Worm (Caenorhabditis elegans) whole organism, late embryonic: ENCODE results near the gene C04G2.5.

ENCODE experiments used
- C08G9.2 ChIP-seq: sonication (generic microtip); optimal IDR thresholded peaks from 2 replicates; lab custom pipeline; 2016; ENCODE audit warnings: mild to moderate bottlenecking, missing genetic modification characterization, moderate library complexity, missing compliant biosample characterization
- K02D7.2 ChIP-seq: sonication (generic microtip); optimal IDR thresholded peaks from 2 replicates; lab custom pipeline; 2017; ENCODE audit warnings: mild to moderate bottlenecking, missing genetic modification characterization, missing compliant biosample characterization
- K09A11.1 ChIP-seq: sonication (generic microtip); optimal IDR thresholded peaks from 2 replicates; lab custom pipeline; 2017; ENCODE audit warnings: antibody characterized with exemption, mild to moderate bottlenecking, missing genetic modification characterization, missing compliant biosample characterization; ENCODE audit not compliant: insufficient read depth
- T23F11.4 ChIP-seq: fragments of 200-800 bp; sonication (Bioruptor generic); optimal IDR thresholded peaks from 2 replicates; lab custom pipeline; 2018; ENCODE audit warnings: mild to moderate bottlenecking, missing genetic modification characterization, missing compliant biosample characterization
- Y22D7AL.16 ChIP-seq: sonication (generic microtip); optimal IDR thresholded peaks from 2 replicates; lab custom pipeline; 2016; ENCODE audit warnings: missing genetic modification characterization, missing compliant biosample characterization
- ahr-1 ChIP-seq: sonication (generic microtip); optimal IDR thresholded peaks from 2 replicates; lab custom pipeline; 2016; ENCODE audit warnings: missing genetic modification characterization, missing compliant biosample characterization
- ceh-14 ChIP-seq: sonication (generic microtip); optimal IDR thresholded peaks from 2 replicates; lab custom pipeline; 2016; ENCODE audit warnings: missing genotype, missing genetic modification characterization, missing compliant biosample characterization
- ceh-18 ChIP-seq: sonication (generic microtip); optimal IDR thresholded peaks from 2 replicates; lab custom pipeline; 2016; ENCODE audit warnings: missing genetic modification characterization, missing compliant biosample characterization
- ceh-19 ChIP-seq: fragments of 200-800 bp; sonication (Bioruptor generic); optimal IDR thresholded peaks from 2 replicates; lab custom pipeline; 2018; ENCODE audit warnings: mild to moderate bottlenecking, missing genetic modification characterization, missing compliant biosample characterization
- ceh-22 ChIP-seq: sonication (generic microtip); optimal IDR thresholded peaks from 2 replicates; lab custom pipeline; 2017; ENCODE audit warnings: missing biosample characterization, missing genetic modification characterization
- ceh-34 ChIP-seq: sonication (generic microtip); optimal IDR thresholded peaks from 2 replicates; lab custom pipeline; 2016; ENCODE audit warnings: mild to moderate bottlenecking, missing genetic modification characterization, missing compliant biosample characterization
- ceh-45 ChIP-seq: fragments of 200-800 bp; sonication (Bioruptor generic); IDR thresholded peaks from 2 replicates; pipeline ENCODE4 v1.3.6; 2022; ENCODE audit warnings: missing genetic modification reagents, missing genetic modification characterization, missing compliant biosample characterization
- ceh-48 ChIP-seq: sonication (generic microtip); optimal IDR thresholded peaks from 2 replicates; lab custom pipeline; 2016; ENCODE audit warnings: missing genetic modification characterization, inconsistent platforms, missing compliant biosample characterization
- ceh-6 ChIP-seq: fragments of 200-800 bp; sonication (Bioruptor generic); optimal IDR thresholded peaks from 2 replicates; lab custom pipeline; 2018; ENCODE audit warnings: mild to moderate bottlenecking, missing genetic modification characterization, missing compliant biosample characterization
- dmd-4 ChIP-seq: sonication (generic microtip); optimal IDR thresholded peaks from 2 replicates; lab custom pipeline; 2016; ENCODE audit warnings: borderline replicate concordance, missing genetic modification characterization, missing compliant biosample characterization
- elt-4 ChIP-seq: sonication (generic microtip); optimal IDR thresholded peaks from 2 replicates; lab custom pipeline; 2016; ENCODE audit warnings: missing genetic modification characterization, missing compliant biosample characterization
- eyg-1 ChIP-seq: sonication (generic microtip); optimal IDR thresholded peaks from 2 replicates; lab custom pipeline; 2016; ENCODE audit warnings: missing genotype, missing genetic modification characterization, missing compliant biosample characterization
- fax-1 ChIP-seq: sonication (generic microtip); optimal IDR thresholded peaks from 2 replicates; lab custom pipeline; 2016; ENCODE audit warnings: missing genotype, missing genetic modification characterization, missing compliant biosample characterization
- fkh-10 ChIP-seq: fragments of 150-350 bp; optimal IDR thresholded peaks from 2 replicates; lab custom pipeline; 2014; ENCODE audit warnings: missing biosample characterization, missing genetic modification reagents, missing genetic modification characterization
- fkh-6 ChIP-seq: sonication (generic microtip); optimal IDR thresholded peaks from 2 replicates; lab custom pipeline; 2016; ENCODE audit warnings: missing genetic modification characterization, missing compliant biosample characterization
- gmeb-2 ChIP-seq: sonication (generic microtip); optimal IDR thresholded peaks from 2 replicates; lab custom pipeline; 2016; ENCODE audit warnings: missing genetic modification characterization, inconsistent platforms, missing compliant biosample characterization
- hlh-13 ChIP-seq: fragments of 200-800 bp; sonication (Bioruptor generic); optimal IDR thresholded peaks from 2 replicates; lab custom pipeline; 2018; ENCODE audit warnings: mild to moderate bottlenecking, missing genetic modification characterization, missing compliant biosample characterization
- lim-6 ChIP-seq: sonication (generic microtip); optimal IDR thresholded peaks from 2 replicates; lab custom pipeline; 2016; ENCODE audit warnings: missing genetic modification characterization, missing compliant biosample characterization
- lin-11 ChIP-seq: fragments of 200-800 bp; sonication (Bioruptor generic); optimal IDR thresholded peaks from 2 replicates; lab custom pipeline; 2018; ENCODE audit warnings: mild to moderate bottlenecking, missing genetic modification characterization, missing compliant biosample characterization
- npax-4 ChIP-seq: sonication (generic microtip); optimal IDR thresholded peaks from 2 replicates; lab custom pipeline; 2016; ENCODE audit warnings: missing genetic modification characterization, missing compliant biosample characterization
- pat-9 ChIP-seq: fragments of 200-800 bp; sonication (Bioruptor generic); optimal IDR thresholded peaks from 2 replicates; lab custom pipeline; 2018; ENCODE audit warnings: mild to moderate bottlenecking, missing genetic modification characterization, moderate library complexity, missing compliant biosample characterization
- pax-1 ChIP-seq: fragments of 150-350 bp; optimal IDR thresholded peaks from 2 replicates; lab custom pipeline; 2014; ENCODE audit warnings: missing biosample characterization, missing genetic modification characterization
- pqm-1 ChIP-seq: sonication (generic microtip); optimal IDR thresholded peaks from 2 replicates; lab custom pipeline; 2016; ENCODE audit warnings: missing genetic modification characterization, missing compliant biosample characterization
- rnt-1 ChIP-seq: sonication (generic microtip); optimal IDR thresholded peaks from 2 replicates; lab custom pipeline; 2016; ENCODE audit warnings: missing genetic modification characterization, missing compliant biosample characterization
- sox-2 ChIP-seq: fragments of 200-800 bp; sonication (Bioruptor generic); IDR thresholded peaks from 2 replicates; pipeline ENCODE4 v1.3.6; 2022; ENCODE audit warnings: missing genetic modification reagents, missing genetic modification characterization, missing compliant biosample characterization
- sox-4 ChIP-seq: sonication (generic microtip); optimal IDR thresholded peaks from 2 replicates; lab custom pipeline; 2017; ENCODE audit warnings: mild to moderate bottlenecking, missing genetic modification characterization, inconsistent platforms, missing compliant biosample characterization
- tbx-7 ChIP-seq: sonication (generic microtip); optimal IDR thresholded peaks from 2 replicates; lab custom pipeline; 2016; ENCODE audit warnings: missing genotype, missing genetic modification characterization, missing compliant biosample characterization
- ttx-3 ChIP-seq: sonication (generic microtip); optimal IDR thresholded peaks from 2 replicates; lab custom pipeline; 2016; ENCODE audit warnings: missing genetic modification reagents, missing genetic modification characterization, missing compliant biosample characterization
- unc-3 ChIP-seq, 2 experiments: fragments of 200-800 bp in 1 of 2; sonication (Bioruptor generic) in 1 of 2; sonication (generic microtip) in 1 of 2; conservative IDR thresholded peaks in 1 of 2; optimal IDR thresholded peaks in 1 of 2; 2 replicates each; pipeline versions ENCODE4 v1.3.6 to Lab custom; 2016 to 2022; ENCODE audit warnings: missing compliant biosample characterization in 2 of 2, missing genetic modification characterization in 2 of 2, missing genetic modification reagents in 1 of 2
- unc-55 ChIP-seq: sonication (generic microtip); optimal IDR thresholded peaks from 2 replicates; lab custom pipeline; 2017; ENCODE audit warnings: missing biosample characterization, missing genetic modification reagents, missing genetic modification characterization
- unc-86 ChIP-seq: sonication (generic microtip); optimal IDR thresholded peaks from 2 replicates; lab custom pipeline; 2016; ENCODE audit warnings: missing genetic modification characterization, missing compliant biosample characterization

Gene C04G2.5

DNA sequence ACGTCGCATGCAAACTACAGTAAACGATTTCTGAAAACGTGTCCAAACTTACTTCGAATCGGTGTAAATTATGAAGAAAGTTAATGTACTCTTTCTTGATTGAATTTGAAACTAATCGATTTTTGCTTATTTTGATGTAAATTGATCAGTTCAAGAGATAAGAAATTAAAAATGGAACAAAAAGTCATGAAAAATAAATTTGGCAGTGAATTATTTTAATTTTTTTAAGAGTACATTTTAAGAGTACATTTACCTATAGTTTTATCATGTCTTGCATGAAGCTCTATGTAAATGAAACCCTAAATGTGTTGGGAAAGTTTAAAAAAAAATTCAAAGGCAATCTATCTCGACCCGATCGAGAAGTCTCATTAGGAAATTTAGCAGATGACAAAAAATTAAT is 38.9 kb downstream of the C04G2.5 start, which contains the start of gene T04B2.7:
T04B2.7 (minus strand) TSS at position 101 of the 400 bp plus-strand sequence.
- TF ChIP-seq pqm-1 (tag; lab: Kevin White, UChicago) (no peak), elt-4 (no peak), ttx-3 (tag; lab: Kevin White, UChicago) (no peak), pax-1 (no peak), tbx-7 (no peak), ceh-14 (tag; lab: Kevin White, UChicago) (no peak), fax-1 (tag; lab: Kevin White, UChicago) (no peak), fkh-10 (GFP tag; lab: Kevin White, UChicago) (no peak), T23F11.4 (GFP tag; lab: Kevin White, UChicago) (no peak), sox-2 (no peak), gmeb-2 (tag; lab: Kevin White, UChicago) (no peak)

DNA sequence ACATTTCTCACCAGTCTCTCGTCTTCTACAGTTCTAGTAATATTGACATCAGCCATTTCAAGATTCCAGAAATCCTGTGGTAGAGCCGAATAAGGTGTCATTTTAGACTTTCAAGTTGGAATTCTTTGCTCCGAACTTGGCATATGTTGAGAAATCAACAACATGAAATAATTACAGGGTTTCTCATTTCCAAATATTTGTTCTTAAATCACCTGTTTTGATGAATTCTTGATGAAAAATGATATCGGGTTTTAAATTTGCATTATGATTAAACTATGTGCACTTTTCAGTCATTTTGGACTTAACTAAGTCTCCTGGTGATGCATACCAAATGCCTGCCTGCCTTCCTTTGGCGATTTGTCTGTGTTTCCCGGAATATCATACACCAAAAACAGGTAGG is 41.5 kb downstream of the C04G2.5 start, which contains the start of gene srv-12:
srv-12 (minus strand) TSS at position 101 of the 400 bp plus-strand sequence.
- TF ChIP-seq unc-3 (GFP tag; conservative IDR thresholded peaks at IDR 0.05; lab: Robert Waterston, UW) (no peak), unc-3 (tag; optimal IDR thresholded peaks at IDR 0.05; lab: Kevin White, UChicago) (no peak), pat-9 (tag; lab: Kevin White, UChicago) (no peak), fkh-6 (no peak), hlh-13 (GFP tag; lab: Kevin White, UChicago) (no peak), dmd-4 (tag; lab: Kevin White, UChicago) (no peak), sox-4 (tag; lab: Kevin White, UChicago) (no peak)

DNA sequence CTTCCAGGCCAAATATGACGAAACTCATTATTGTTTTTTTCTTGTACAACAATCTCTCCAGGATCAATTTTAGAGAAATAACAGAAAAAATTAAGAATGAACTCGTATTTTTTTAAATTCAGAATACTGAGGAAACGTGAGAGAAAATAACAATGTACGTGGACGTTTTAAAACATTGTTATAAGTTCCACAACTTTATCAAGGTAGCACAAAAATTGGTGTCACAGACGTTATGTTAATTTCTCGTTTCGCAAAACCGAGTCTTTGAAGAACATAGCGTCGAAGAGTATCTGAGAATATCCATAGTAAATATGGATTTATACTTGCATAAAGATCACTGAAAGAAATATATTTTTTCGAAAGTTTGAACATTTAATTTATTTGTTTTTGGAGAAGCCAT is 44.0 kb downstream of the C04G2.5 start, which contains the start of gene T04B2.8:
T04B2.8 (minus strand) TSS at position 101 of the 400 bp plus-strand sequence.
- TF ChIP-seq ceh-14 (tag; lab: Kevin White, UChicago) = no peak
- TF ChIP-seq K09A11.1 (tag; lab: Kevin White, UChicago) = no peak

DNA sequence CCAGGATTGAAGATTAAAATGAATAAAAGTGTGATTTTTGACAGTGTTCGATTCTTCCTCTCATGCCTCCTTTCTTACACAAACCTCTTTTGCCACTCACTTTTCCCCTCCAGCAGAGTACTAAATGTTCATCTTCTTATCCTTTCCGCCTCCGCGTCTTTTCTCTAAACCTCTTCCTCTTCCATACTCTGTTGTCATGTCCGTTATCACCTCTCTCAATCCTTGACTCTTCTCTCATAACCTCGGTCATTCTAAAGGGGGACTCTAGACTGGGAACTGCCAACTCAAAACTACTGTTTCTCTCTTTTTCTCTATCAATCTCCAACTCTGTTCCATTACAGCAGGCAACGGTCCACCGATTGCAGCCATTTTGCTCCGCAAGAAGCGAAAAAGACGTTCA is 46.8 kb downstream of the C04G2.5 start:
- no peak for TF ChIP-seq K02D7.2 (tag; lab: Kevin White, UChicago)
- TF ChIP-seq ceh-45 = no peak
- no peak for TF ChIP-seq unc-55 (GFP tag; lab: Kevin White, UChicago)
- no peak for TF ChIP-seq lim-6 (tag; lab: Kevin White, UChicago)
- no peak for TF ChIP-seq Y22D7AL.16 (tag; lab: Kevin White, UChicago)
- TF ChIP-seq sox-4 (tag; lab: Kevin White, UChicago) = no peak
- TF ChIP-seq ceh-48 = no peak
- no peak for TF ChIP-seq ceh-6 (GFP tag; lab: Kevin White, UChicago)
- TF ChIP-seq unc-86 (tag; lab: Kevin White, UChicago) = no peak
- TF ChIP-seq npax-4 (tag; lab: Kevin White, UChicago) = no peak
- TF ChIP-seq ceh-14 (tag; lab: Kevin White, UChicago) = no peak
- TF ChIP-seq, all 69 proteins: peak for 0

DNA sequence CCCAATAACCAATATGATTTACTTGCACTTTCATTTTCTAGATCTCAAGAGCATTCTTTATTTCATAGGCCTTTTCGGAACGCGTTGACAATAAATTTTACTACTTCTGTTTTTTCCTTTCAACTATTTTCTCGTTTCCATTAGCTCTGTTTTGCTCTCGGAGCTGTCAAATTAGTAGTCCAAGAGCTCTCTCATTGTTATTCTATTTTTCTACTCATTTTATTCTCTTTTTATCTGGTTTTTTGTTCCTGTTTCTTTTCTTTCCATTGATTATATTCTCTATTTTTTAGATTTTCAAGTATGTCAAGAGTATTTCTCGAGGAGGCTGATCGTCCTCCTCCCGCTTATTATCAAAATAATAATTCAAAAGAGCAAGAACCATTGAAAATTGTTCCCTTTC is 48.0 kb downstream of the C04G2.5 start, which contains the start of gene T04B2.3:
T04B2.3 (plus strand) TSS at position 301 of the 400 bp plus-strand sequence.
- TF ChIP-seq ahr-1 (no peak), C08G9.2 (tag; lab: Kevin White, UChicago) (no peak), rnt-1 (no peak), ceh-22 (no peak), lin-11 (no peak), eyg-1 (no peak), K09A11.1 (tag; lab: Kevin White, UChicago) (no peak), ceh-18 (tag; lab: Kevin White, UChicago) (no peak), ceh-19 (no peak), ceh-34 (tag; lab: Kevin White, UChicago) (no peak)
